Worm (Caenorhabditis elegans): Measurements from ENCODE around the gene cnnm-2.
A peak's percentile ranks its signal among the peaks of the same experiment; 100 is the strongest.

cnnm-2 gene

DNA sequence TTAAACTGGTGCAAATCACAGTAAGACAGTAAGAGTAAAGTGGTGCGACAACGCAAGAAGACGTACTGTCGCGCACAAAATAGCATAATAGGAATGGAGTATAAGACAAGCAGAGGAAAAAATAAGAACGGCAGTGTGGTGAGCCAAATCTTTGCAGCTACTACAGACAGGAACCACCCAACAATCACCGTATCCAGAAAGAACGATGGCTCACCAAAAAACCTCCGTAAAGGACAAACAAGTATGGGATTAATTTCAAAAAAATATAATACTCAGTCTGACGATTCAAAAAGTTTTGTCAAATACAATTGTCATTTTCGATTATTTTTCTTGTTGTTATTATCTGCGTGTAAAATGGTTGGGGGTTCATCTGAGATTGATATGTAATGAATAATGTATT is 42.5 kb downstream of the cnnm-2 start:
- TF ChIP-seq nhr-237 (tag; optimal IDR thresholded peaks at IDR 0.05) (no peak), hlh-30 (tag; optimal IDR thresholded peaks at IDR 0.05; ENCODE audit: insufficient read depth) (no peak), aha-1 (tag) (peak; percentile 93), ces-1 (GFP tag; optimal IDR thresholded peaks at IDR 0.05) (no peak), ceh-20 (GFP tag; IDR thresholded peaks at IDR 0.05) (no peak), tag-97 (GFP tag; IDR thresholded peaks at IDR 0.05) (no peak), ceh-62 (tag; optimal IDR thresholded peaks at IDR 0.05) (no peak), pqm-1 (tag; optimal IDR thresholded peaks at IDR 0.05) (no peak)

DNA sequence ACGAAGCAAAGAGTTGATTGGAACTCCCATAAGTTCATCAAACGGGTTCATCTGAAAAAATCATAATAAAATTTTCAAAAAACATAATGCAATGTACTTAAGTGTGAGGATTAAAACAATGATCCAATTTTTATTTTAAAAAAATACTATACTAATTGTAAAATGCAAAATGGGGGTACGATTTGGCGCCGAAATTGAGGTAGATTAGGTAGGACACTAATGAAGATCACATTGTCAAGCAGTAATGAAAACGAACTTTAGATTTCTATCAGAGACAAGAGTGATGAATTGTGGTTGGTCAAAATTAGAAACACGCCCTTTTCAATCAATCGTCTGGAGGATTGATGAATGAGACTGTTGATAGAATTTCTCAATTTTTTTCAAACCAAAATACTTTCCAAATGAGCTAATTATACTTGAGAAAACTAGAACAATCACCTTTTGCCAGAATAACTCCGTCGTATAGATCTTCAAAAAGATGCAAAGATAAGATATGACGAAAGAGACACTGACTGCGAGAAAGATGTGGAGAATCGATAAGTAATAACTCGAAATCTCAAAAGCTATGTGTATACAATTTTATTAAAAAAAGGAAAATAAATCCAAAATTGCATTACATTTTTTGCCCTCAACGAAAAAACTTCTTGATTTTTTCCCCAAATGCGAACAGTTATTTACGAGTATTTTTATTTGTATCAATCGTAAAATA is 46.2 kb downstream of the cnnm-2 start, which contains the start of gene C06E2.5:
C06E2.5 (minus strand) TSS at position 51 of the 709 bp plus-strand sequence.
- TF ChIP-seq ZK337.2 (GFP tag; IDR thresholded peaks at IDR 0.05) (no peak), F10B5.3 (tag; optimal IDR thresholded peaks at IDR 0.05) (no peak), daf-19 (GFP tag; conservative IDR thresholded peaks at IDR 0.05) (no peak), mes-2 (tag; optimal IDR thresholded peaks at IDR 0.05; ENCODE audit: poor library complexity, severe bottlenecking) (no peak), unc-62 (GFP tag; optimal IDR thresholded peaks at IDR 0.05 in 1 of 2) (peak in 1 of 2 experiments; percentile 45), unc-62 (tag; optimal IDR thresholded peaks at IDR 0.05) (no peak)

DNA sequence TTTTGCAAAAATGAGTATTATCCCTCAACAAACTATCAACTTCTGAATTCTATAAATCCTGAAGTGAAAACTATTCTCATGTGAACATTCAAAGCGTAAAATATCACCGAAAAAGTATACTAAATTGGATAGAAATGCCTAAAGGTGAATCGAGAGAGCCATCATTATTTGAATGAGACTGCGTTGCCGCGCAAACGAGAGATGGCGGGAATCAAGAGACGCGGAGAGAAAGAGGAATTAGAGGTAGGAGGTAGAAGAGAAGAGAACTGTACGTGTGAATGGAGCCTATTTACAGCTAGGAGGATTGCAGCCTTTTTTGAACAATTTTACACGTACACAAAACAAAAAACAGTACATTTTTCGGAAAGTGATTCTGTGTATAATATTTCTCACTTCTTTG is 47.6 kb downstream of the cnnm-2 start:
- TF ChIP-seq zip-2 (tag; optimal IDR thresholded peaks at IDR 0.05) (no peak), dpl-1 (GFP tag; optimal IDR thresholded peaks at IDR 0.05) (peak; percentile 26)

DNA sequence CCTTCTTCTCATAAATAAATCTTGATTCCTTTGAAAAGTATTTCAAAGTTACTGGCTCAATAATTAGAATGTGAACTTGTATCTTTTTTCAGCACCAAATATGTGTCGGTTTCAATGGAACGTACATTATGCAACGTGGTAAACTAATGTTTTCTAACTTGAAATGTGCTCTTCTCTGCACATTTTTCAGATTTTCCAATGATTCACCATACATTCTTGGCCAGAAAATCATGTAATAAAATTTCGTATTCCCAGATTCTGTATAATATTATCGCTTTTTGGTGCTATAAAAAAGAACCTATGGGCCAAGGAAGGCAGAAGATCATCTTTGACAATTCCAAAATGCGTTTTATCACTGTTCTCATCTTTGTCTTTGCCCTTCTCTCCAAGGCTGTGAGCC is 49.1 kb downstream of the cnnm-2 start, which contains the start of gene C06E2.9:
C06E2.9 (plus strand) TSS at position 301 of the 400 bp plus-strand sequence.
- TF ChIP-seq unc-62 (GFP tag; optimal IDR thresholded peaks at IDR 0.05 in 1 of 2) (peak in 1 of 2 experiments; percentile 2), unc-62 (tag; optimal IDR thresholded peaks at IDR 0.05) (no peak), nhr-6 (tag; optimal IDR thresholded peaks at IDR 0.05) (no peak)

All from whole organism, L4 larva.